Worm (Caenorhabditis elegans): ENCODE data around the gene nas-4.

Gene nas-4

ce11 chrIII:6421973-6422511 is 6.6 kb upstream of the nas-4 start:
- no peak for TF ChIP-seq unc-55 (GFP tag; optimal IDR thresholded peaks at IDR 0.05)
- peak; percentile 49 for TF ChIP-seq elt-2 (tag; optimal IDR thresholded peaks at IDR 0.05)

ce11 chrIII:6421473-6421872 is 6.0 kb upstream of the nas-4 start:
- TF ChIP-seq ceh-6 (GFP tag; optimal IDR thresholded peaks at IDR 0.05) (no peak), ceh-31 (tag; optimal IDR thresholded peaks at IDR 0.05) (no peak), ceh-34 (tag; optimal IDR thresholded peaks at IDR 0.05) (no peak), eyg-1 (tag; optimal IDR thresholded peaks at IDR 0.05) (no peak), fax-1 (tag; optimal IDR thresholded peaks at IDR 0.05) (no peak)

- no peak for TF ChIP-seq sox-4 (tag; optimal IDR thresholded peaks at IDR 0.05)
- TF ChIP-seq hlh-15 (tag; optimal IDR thresholded peaks at IDR 0.05): no peak
- no peak for TF ChIP-seq ceh-2 (tag; optimal IDR thresholded peaks at IDR 0.05)
- no peak for TF ChIP-seq hlh-6 (tag; optimal IDR thresholded peaks at IDR 0.05)
- no peak for TF ChIP-seq ceh-45 (GFP tag; IDR thresholded peaks at IDR 0.05)
- TF ChIP-seq unc-55 (GFP tag; optimal IDR thresholded peaks at IDR 0.05): peak; percentile 88
- TF ChIP-seq ets-4 (tag; optimal IDR thresholded peaks at IDR 0.05): peak; percentile 47
- peak; percentile 9 for TF ChIP-seq ceh-14 (tag; optimal IDR thresholded peaks at IDR 0.05)
- no peak for TF ChIP-seq ceh-19 (GFP tag; optimal IDR thresholded peaks at IDR 0.05)
- no peak for TF ChIP-seq T23F11.4 (GFP tag; optimal IDR thresholded peaks at IDR 0.05)
- TF ChIP-seq C08G9.2 (tag; optimal IDR thresholded peaks at IDR 0.05): no peak
- no peak for TF ChIP-seq pqm-1 (tag; optimal IDR thresholded peaks at IDR 0.05)
- TF ChIP-seq ceh-9 (tag; optimal IDR thresholded peaks at IDR 0.05): no peak
- TF ChIP-seq hlh-13 (GFP tag; optimal IDR thresholded peaks at IDR 0.05): no peak
- no peak for TF ChIP-seq K02D7.2 (tag; optimal IDR thresholded peaks at IDR 0.05)
- TF ChIP-seq madf-2 (tag; optimal IDR thresholded peaks at IDR 0.05): no peak
- no peak for TF ChIP-seq zip-5 (tag; optimal IDR thresholded peaks at IDR 0.05)
- no peak for TF ChIP-seq lim-6 (tag; optimal IDR thresholded peaks at IDR 0.05)
- no peak for TF ChIP-seq C38D4.7 (GFP tag; optimal IDR thresholded peaks at IDR 0.05)
- no peak for TF ChIP-seq dmd-4 (tag; optimal IDR thresholded peaks at IDR 0.05; ENCODE audit: borderline replicate concordance)
- no peak for TF ChIP-seq pax-1 (tag; optimal IDR thresholded peaks at IDR 0.05)
- peak; percentile 39 for TF ChIP-seq elt-2 (tag; optimal IDR thresholded peaks at IDR 0.05)
- no peak for TF ChIP-seq hlh-8 (tag; optimal IDR thresholded peaks at IDR 0.05)
- no peak for TF ChIP-seq ztf-16 (tag; optimal IDR thresholded peaks at IDR 0.05)
- no peak for TF ChIP-seq npax-4 (tag; optimal IDR thresholded peaks at IDR 0.05)
- no peak for TF ChIP-seq tbx-7 (tag; optimal IDR thresholded peaks at IDR 0.05)
- TF ChIP-seq unc-42 (tag; optimal IDR thresholded peaks at IDR 0.05): no peak
- no peak for TF ChIP-seq ceh-6 (GFP tag; optimal IDR thresholded peaks at IDR 0.05)
- no peak for TF ChIP-seq pha-4 (tag; optimal IDR thresholded peaks at IDR 0.05)
- TF ChIP-seq ahr-1 (tag; optimal IDR thresholded peaks at IDR 0.05): no peak
- TF ChIP-seq dve-1 (tag; optimal IDR thresholded peaks at IDR 0.05): no peak
- no peak for TF ChIP-seq che-1 (tag; optimal IDR thresholded peaks at IDR 0.05)
- no peak for TF ChIP-seq ceh-24 (tag; optimal IDR thresholded peaks at IDR 0.05)
- TF ChIP-seq fax-1 (tag; optimal IDR thresholded peaks at IDR 0.05): no peak
- no peak for TF ChIP-seq pat-9 (tag; optimal IDR thresholded peaks at IDR 0.05)
- no peak for TF ChIP-seq eyg-1 (tag; optimal IDR thresholded peaks at IDR 0.05)
- peak; percentile 27 for TF ChIP-seq ceh-34 (tag; optimal IDR thresholded peaks at IDR 0.05)
- no peak for TF ChIP-seq ceh-22 (tag; optimal IDR thresholded peaks at IDR 0.05)
- TF ChIP-seq ref-2 (tag; optimal IDR thresholded peaks at IDR 0.05): peak; percentile 17
- no peak for TF ChIP-seq syd-9 (tag; optimal IDR thresholded peaks at IDR 0.05)
- no peak for TF ChIP-seq lin-11 (tag; optimal IDR thresholded peaks at IDR 0.05)
- no peak for TF ChIP-seq nhr-11 (tag; optimal IDR thresholded peaks at IDR 0.05)
- TF ChIP-seq mec-3 (tag; optimal IDR thresholded peaks at IDR 0.05; ENCODE audit: borderline replicate concordance): no peak
- peak; percentile 65 for TF ChIP-seq ceh-31 (tag; optimal IDR thresholded peaks at IDR 0.05)
- TF ChIP-seq F13H6.1 (tag; optimal IDR thresholded peaks at IDR 0.05): no peak
- TF ChIP-seq nfya-1 (tag; optimal IDR thresholded peaks at IDR 0.05): peak; percentile 62
- no peak for TF ChIP-seq Y22D7AL.16 (tag; optimal IDR thresholded peaks at IDR 0.05)
- TF ChIP-seq pag-3 (tag; optimal IDR thresholded peaks at IDR 0.05; ENCODE audit: borderline replicate concordance): no peak
These were observed 5.5 kb upstream of the nas-4 start for ce11 chrIII:6420995-6421404.
